Fruit fly (Drosophila melanogaster) S2 (cell line): ENCODE data around the gene CG31780.
"Not testable (repeated sequence)": the region's sequence is repeated elsewhere in the genome, so short reads cannot be mapped to it uniquely, and the experiment has no call there.

ENCODE experiments used
- CG8478 ChIP-seq: fragments of >200 bp; optimal IDR thresholded peaks from 2 replicates; lab custom pipeline; 2018
- CTCF ChIP-seq, 2 experiments: fragments of >200 bp; optimal IDR thresholded peaks; 2 replicates each; lab custom pipeline; 2018

dm6 chr2L:15676002-15676401, 19.8 kb upstream of the CG31780 start, which contains the start of gene CG43923:
- TF ChIP-seq CG8478 (lab: Kevin White, UChicago); CTCF (optimal IDR thresholded peaks at IDR 0.05; lab: Kevin White, UChicago): not testable (repeated sequence)
